Fruit fly (Drosophila melanogaster): ENCODE results near the gene bon.

dm6 chr3R:20543220-20543619 is 49.7 kb upstream of the bon start:
- no peak for TF ChIP-seq CG11902 (GFP tag; optimal IDR thresholded peaks at IDR 0.05)
- TF ChIP-seq CG9139 (GFP tag; optimal IDR thresholded peaks at IDR 0.05): no peak
- TF ChIP-seq Gug (GFP tag; IDR thresholded peaks at IDR 0.05): no peak
- no peak for TF ChIP-seq net (GFP tag; optimal IDR thresholded peaks at IDR 0.05)
- no peak for TF ChIP-seq CG8632 (GFP tag; optimal IDR thresholded peaks at IDR 0.05)
- TF ChIP-seq achi (GFP tag; optimal IDR thresholded peaks at IDR 0.05): no peak
- no peak for TF ChIP-seq CG31627 (GFP tag; optimal IDR thresholded peaks at IDR 0.05)
- no peak for TF ChIP-seq CG11294 (GFP tag; IDR thresholded peaks at IDR 0.05)
- TF ChIP-seq ss (GFP tag; optimal IDR thresholded peaks at IDR 0.05): no peak
- no peak for TF ChIP-seq Lpt (GFP tag; optimal IDR thresholded peaks at IDR 0.05)
- TF ChIP-seq OdsH (GFP tag; optimal IDR thresholded peaks at IDR 0.05): no peak
- TF ChIP-seq CG16779 (tag; optimal IDR thresholded peaks at IDR 0.05): no peak
- no peak for TF ChIP-seq Hr39 (GFP tag; optimal IDR thresholded peaks at IDR 0.05)

Measured in whole organism, prepupa.